Fruit fly (Drosophila melanogaster): ENCODE data around the gene PH4alphaSG1.

The PH4alphaSG1 gene

dm6 chr3R:30489797-30490196 is 15.7 kb downstream of the PH4alphaSG1 start, which contains the start of gene PH4alphaSG2:
PH4alphaSG2 (plus strand) TSS chr3R:30490074.
- no peak for TF ChIP-seq Sin3A (optimal IDR thresholded peaks at IDR 0.05)
- TF ChIP-seq ttk (optimal IDR thresholded peaks at IDR 0.05): no peak
- TF ChIP-seq insv (optimal IDR thresholded peaks at IDR 0.05): no peak
- TF ChIP-seq h (optimal IDR thresholded peaks at IDR 0.05): no peak
- no peak for TF ChIP-seq psq (optimal IDR thresholded peaks at IDR 0.05)
- TF ChIP-seq Myc (optimal IDR thresholded peaks at IDR 0.05): no peak

dm6 chr3R:30488663-30489062 is 16.8 kb downstream of the PH4alphaSG1 start, which contains the start of gene Jon99Fi:
Jon99Fi (plus strand) TSS chr3R:30488963.
- TF ChIP-seq ttk (optimal IDR thresholded peaks at IDR 0.05): no peak
- TF ChIP-seq Myc (optimal IDR thresholded peaks at IDR 0.05): no peak
- TF ChIP-seq insv (optimal IDR thresholded peaks at IDR 0.05): no peak
- no peak for TF ChIP-seq h (optimal IDR thresholded peaks at IDR 0.05)
- no peak for TF ChIP-seq psq (optimal IDR thresholded peaks at IDR 0.05)
- no peak for TF ChIP-seq Sin3A (optimal IDR thresholded peaks at IDR 0.05)

dm6 chr3R:30487828-30488227 is 17.6 kb downstream of the PH4alphaSG1 start, which contains the start of gene Jon99Fii:
Jon99Fii (minus strand) TSS chr3R:30487928.
- TF ChIP-seq insv (optimal IDR thresholded peaks at IDR 0.05) (no peak), Myc (optimal IDR thresholded peaks at IDR 0.05) (no peak), h (optimal IDR thresholded peaks at IDR 0.05) (no peak), Sin3A (optimal IDR thresholded peaks at IDR 0.05) (no peak), psq (optimal IDR thresholded peaks at IDR 0.05) (no peak), ttk (optimal IDR thresholded peaks at IDR 0.05) (no peak)

- no peak for TF ChIP-seq psq (optimal IDR thresholded peaks at IDR 0.05)
- TF ChIP-seq Sin3A (optimal IDR thresholded peaks at IDR 0.05): no peak
- no peak for TF ChIP-seq h (optimal IDR thresholded peaks at IDR 0.05)
- TF ChIP-seq ttk (optimal IDR thresholded peaks at IDR 0.05): no peak
- TF ChIP-seq Myc (optimal IDR thresholded peaks at IDR 0.05): no peak
- TF ChIP-seq insv (optimal IDR thresholded peaks at IDR 0.05): no peak
Observed at dm6 chr3R:30476367-30476766, 29.1 kb downstream of the PH4alphaSG1 start, which contains the start of gene spdo. spdo (plus strand) TSS chr3R:30476684.

- TF ChIP-seq Myc (optimal IDR thresholded peaks at IDR 0.05): no peak
- no peak for TF ChIP-seq Sin3A (optimal IDR thresholded peaks at IDR 0.05)
- TF ChIP-seq insv (optimal IDR thresholded peaks at IDR 0.05): no peak
- TF ChIP-seq h (optimal IDR thresholded peaks at IDR 0.05): no peak
- no peak for TF ChIP-seq ttk (optimal IDR thresholded peaks at IDR 0.05)
- TF ChIP-seq psq (optimal IDR thresholded peaks at IDR 0.05): no peak
Observed at dm6 chr3R:30475910-30476309, 29.6 kb downstream of the PH4alphaSG1 start.

dm6 chr3R:30474667-30475213 is 30.7 kb downstream of the PH4alphaSG1 start:
- TF ChIP-seq Sin3A (optimal IDR thresholded peaks at IDR 0.05): no peak
- TF ChIP-seq psq (optimal IDR thresholded peaks at IDR 0.05): no peak
- TF ChIP-seq h (optimal IDR thresholded peaks at IDR 0.05): no peak
- no peak for TF ChIP-seq insv (optimal IDR thresholded peaks at IDR 0.05)
- TF ChIP-seq ttk (optimal IDR thresholded peaks at IDR 0.05): no peak
- TF ChIP-seq Myc (optimal IDR thresholded peaks at IDR 0.05): no peak

dm6 chr3R:30472331-30472730 is 33.1 kb downstream of the PH4alphaSG1 start:
- TF ChIP-seq ttk (optimal IDR thresholded peaks at IDR 0.05): no peak
- no peak for TF ChIP-seq Sin3A (optimal IDR thresholded peaks at IDR 0.05)
- TF ChIP-seq insv (optimal IDR thresholded peaks at IDR 0.05): no peak
- no peak for TF ChIP-seq psq (optimal IDR thresholded peaks at IDR 0.05)
- TF ChIP-seq h (optimal IDR thresholded peaks at IDR 0.05): no peak
- no peak for TF ChIP-seq Myc (optimal IDR thresholded peaks at IDR 0.05)

- TF ChIP-seq psq (optimal IDR thresholded peaks at IDR 0.05) (no peak), Myc (optimal IDR thresholded peaks at IDR 0.05) (no peak), Sin3A (optimal IDR thresholded peaks at IDR 0.05) (no peak), insv (optimal IDR thresholded peaks at IDR 0.05) (no peak), h (optimal IDR thresholded peaks at IDR 0.05) (no peak), ttk (optimal IDR thresholded peaks at IDR 0.05) (no peak)
Observed at dm6 chr3R:30470690-30471089, 34.8 kb downstream of the PH4alphaSG1 start.

dm6 chr3R:30467062-30467461 is 38.4 kb downstream of the PH4alphaSG1 start:
- TF ChIP-seq h (optimal IDR thresholded peaks at IDR 0.05) (no peak), Sin3A (optimal IDR thresholded peaks at IDR 0.05) (no peak), psq (optimal IDR thresholded peaks at IDR 0.05) (no peak), insv (optimal IDR thresholded peaks at IDR 0.05) (no peak), Myc (optimal IDR thresholded peaks at IDR 0.05) (no peak), ttk (optimal IDR thresholded peaks at IDR 0.05) (no peak)

- no peak for TF ChIP-seq insv (optimal IDR thresholded peaks at IDR 0.05)
- TF ChIP-seq Sin3A (optimal IDR thresholded peaks at IDR 0.05): no peak
- TF ChIP-seq Myc (optimal IDR thresholded peaks at IDR 0.05): no peak
- TF ChIP-seq ttk (optimal IDR thresholded peaks at IDR 0.05): no peak
- no peak for TF ChIP-seq h (optimal IDR thresholded peaks at IDR 0.05)
- TF ChIP-seq psq (optimal IDR thresholded peaks at IDR 0.05): no peak
Observed at dm6 chr3R:30466515-30466914, 38.9 kb downstream of the PH4alphaSG1 start.

- TF ChIP-seq ttk (optimal IDR thresholded peaks at IDR 0.05): no peak
- no peak for TF ChIP-seq psq (optimal IDR thresholded peaks at IDR 0.05)
- TF ChIP-seq insv (optimal IDR thresholded peaks at IDR 0.05): no peak
- no peak for TF ChIP-seq h (optimal IDR thresholded peaks at IDR 0.05)
- no peak for TF ChIP-seq Sin3A (optimal IDR thresholded peaks at IDR 0.05)
- no peak for TF ChIP-seq Myc (optimal IDR thresholded peaks at IDR 0.05)
Observed at dm6 chr3R:30465775-30466494, 39.5 kb downstream of the PH4alphaSG1 start, which contains the start of gene PH4alphaEFB. PH4alphaEFB (plus strand) TSS chr3R:30466050.

- no peak for TF ChIP-seq insv (optimal IDR thresholded peaks at IDR 0.05)
- TF ChIP-seq h (optimal IDR thresholded peaks at IDR 0.05): no peak
- no peak for TF ChIP-seq ttk (optimal IDR thresholded peaks at IDR 0.05)
- TF ChIP-seq Myc (optimal IDR thresholded peaks at IDR 0.05): no peak
Observed at dm6 chr3R:30464244-30464643, 41.2 kb downstream of the PH4alphaSG1 start.

Data from Kc167 (cell line).